Comparison of ENCODE assay signal across 2 worm cellular contexts in the genomic region with DNA sequence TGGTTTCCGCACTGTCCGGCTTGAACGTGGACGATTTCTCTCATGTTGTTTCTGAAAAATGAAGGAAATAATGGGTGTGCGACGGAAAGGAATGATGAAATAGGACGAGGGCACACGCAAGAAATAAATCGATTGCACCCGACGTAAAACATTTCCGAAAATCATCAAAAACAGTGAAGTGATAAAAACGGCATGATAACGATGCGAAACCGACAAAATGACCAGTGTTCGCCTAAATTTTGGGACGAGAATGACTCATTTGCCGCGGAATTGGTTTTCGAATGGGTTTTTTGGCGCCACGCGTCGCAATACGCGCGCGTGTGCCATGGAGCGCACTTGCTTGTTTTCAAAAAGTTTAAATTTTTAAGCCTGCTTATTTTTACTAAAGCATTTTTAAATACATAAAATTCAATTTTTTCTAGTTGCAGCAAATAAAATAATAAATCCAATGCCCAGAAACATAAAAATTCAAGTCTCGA.
TF ChIP-seq lines count a peak whose summit lies in the region.

TSS of gene tbb-1 (minus strand) at position 51 of the 479 bp plus-strand sequence.
TSS of gene rib-2 (plus strand) at position 429 of the 479 bp plus-strand sequence.

TF ChIP-seq in whole organism, L4 larva, 104 proteins besides CTCF, POLR2A, EP300 and RAD21 (continued from another document):
- TF ChIP-seq ZK546.5 (tag; optimal IDR thresholded peaks at IDR 0.05; lab: Kevin White, UChicago) (no peak), vab-7 (GFP tag; IDR thresholded peaks at IDR 0.05; lab: Robert Waterston, UW) (no peak), ceh-32 (tag; optimal IDR thresholded peaks at IDR 0.05; lab: Kevin White, UChicago; ENCODE audit: poor library complexity) (no peak), daf-19 (GFP tag; conservative IDR thresholded peaks at IDR 0.05; lab: Robert Waterston, UW) (no peak), dmd-9 (GFP tag; IDR thresholded peaks at IDR 0.05; lab: Robert Waterston, UW) (0 out of 2 replicates have a peak, but pooled peaks have one; percentile 32), egl-27 (tag; optimal IDR thresholded peaks at IDR 0.05; lab: Kevin White, UChicago) (no peak), spr-3 (GFP tag; optimal IDR thresholded peaks at IDR 0.05; lab: Kevin White, UChicago) (no peak), unc-39 (tag; optimal IDR thresholded peaks at IDR 0.05; lab: Kevin White, UChicago) (no peak), hlh-30 (tag; optimal IDR thresholded peaks at IDR 0.05; lab: Kevin White, UChicago; ENCODE audit: insufficient read depth) (peak; percentile 88), nhr-42 (GFP tag; IDR thresholded peaks at IDR 0.05; lab: Robert Waterston, UW) (0 out of 2 replicates have a peak, but pooled peaks have one; percentile 53), dve-1 (tag; optimal IDR thresholded peaks at IDR 0.05; lab: Kevin White, UChicago; ENCODE audit: insufficient read depth) (peak; percentile 96), aly-2 (tag; optimal IDR thresholded peaks at IDR 0.05; lab: Kevin White, UChicago) (no peak), daf-16 (GFP tag; optimal IDR thresholded peaks at IDR 0.05; lab: Kevin White, UChicago) (no peak), daf-16 (tag; optimal IDR thresholded peaks at IDR 0.05; lab: Kevin White, UChicago) (peak; percentile 77), mdt-29 (GFP tag; IDR thresholded peaks at IDR 0.05; lab: Robert Waterston, UW) (0 out of 2 replicates have a peak, but pooled peaks have one; percentile 39), hif-1 (tag; optimal IDR thresholded peaks at IDR 0.05; lab: Kevin White, UChicago) (peak in 1 of 2 experiments; percentile 71), rbr-2 (tag; optimal IDR thresholded peaks at IDR 0.05; lab: Kevin White, UChicago) (peak; percentile 58), ctbp-1 (GFP tag; IDR thresholded peaks at IDR 0.05; lab: Robert Waterston, UW) (no peak), nhr-6 (tag; optimal IDR thresholded peaks at IDR 0.05; lab: Kevin White, UChicago) (peak; percentile 78)

TF ChIP-seq in whole organism, young adult, 124 proteins besides CTCF, POLR2A, EP300 and RAD21 (continued from another document):
- peak; percentile 92 for TF ChIP-seq lsl-1 (GFP tag; optimal IDR thresholded peaks at IDR 0.05; lab: Kevin White, UChicago)
- TF ChIP-seq him-1 (tag; optimal IDR thresholded peaks at IDR 0.05; lab: Kevin White, UChicago): peak; percentile 65
- TF ChIP-seq madf-8 (GFP tag; conservative IDR thresholded peaks at IDR 0.05; lab: Robert Waterston, UW): peak; percentile 99
- peak; percentile 55 for TF ChIP-seq Y53F4B.3 (GFP tag; IDR thresholded peaks at IDR 0.05; lab: Robert Waterston, UW)
- peak; percentile 83 for TF ChIP-seq egl-44 (GFP tag; IDR thresholded peaks at IDR 0.05; lab: Robert Waterston, UW)
- no peak for TF ChIP-seq ceh-79 (tag; optimal IDR thresholded peaks at IDR 0.05; lab: Kevin White, UChicago)
- TF ChIP-seq B0261.1 (tag; optimal IDR thresholded peaks at IDR 0.05; lab: Kevin White, UChicago): no peak
